Worm (Caenorhabditis elegans): ENCODE results near the gene best-15.

The best-15 gene

ce11 chrIV:10876844-10877243 is 44.8 kb upstream of the best-15 start, which contains the start of gene fipr-14:
Gene fipr-14, plus strand, starts transcription at chrIV:10877144.
- TF ChIP-seq attf-6 (GFP tag; IDR thresholded peaks at IDR 0.05) (no peak), hsf-1 (GFP tag; IDR thresholded peaks at IDR 0.05) (no peak), Y95B8A.8 (GFP tag; IDR thresholded peaks at IDR 0.05) (no peak), tbx-9 (tag; optimal IDR thresholded peaks at IDR 0.05; ENCODE audit: borderline replicate concordance) (no peak), chd-7 (tag; optimal IDR thresholded peaks at IDR 0.05) (no peak), nhr-120 (GFP tag; IDR thresholded peaks at IDR 0.05) (no peak), aptf-3 (GFP tag; IDR thresholded peaks at IDR 0.05) (no peak), ceh-58 (GFP tag; IDR thresholded peaks at IDR 0.05) (no peak), mel-28 (tag; optimal IDR thresholded peaks at IDR 0.05; ENCODE audit: borderline replicate concordance) (no peak), Y53G8AR.9 (GFP tag; conservative IDR thresholded peaks at IDR 0.05) (no peak), B0035.1 (tag; optimal IDR thresholded peaks at IDR 0.05) (no peak), atf-7 (tag; optimal IDR thresholded peaks at IDR 0.05) (no peak), sea-2 (GFP tag; IDR thresholded peaks at IDR 0.05) (no peak), gei-17 (GFP tag; optimal IDR thresholded peaks at IDR 0.05) (no peak), dox-1 (GFP tag; IDR thresholded peaks at IDR 0.05) (no peak), F22D6.2 (tag; optimal IDR thresholded peaks at IDR 0.05) (no peak), unc-130 (GFP tag; optimal IDR thresholded peaks at IDR 0.05) (no peak), tbp1 (GFP tag; optimal IDR thresholded peaks at IDR 0.05) (no peak), B0019.2 (GFP tag; conservative IDR thresholded peaks at IDR 0.05) (no peak)

ce11 chrIV:10874527-10874926 is 42.5 kb upstream of the best-15 start, which contains the start of gene F13E9.12:
Gene F13E9.12, minus strand, starts transcription at chrIV:10874627.
- TF ChIP-seq hlh-26 (GFP tag; conservative IDR thresholded peaks at IDR 0.05) (no peak), F52B5.7 (tag; optimal IDR thresholded peaks at IDR 0.05) (no peak), lin-40 (tag; optimal IDR thresholded peaks at IDR 0.05) (no peak), rec-8 (tag; optimal IDR thresholded peaks at IDR 0.05) (no peak), let-607 (tag; optimal IDR thresholded peaks at IDR 0.05) (no peak), ceh-27 (GFP tag; optimal IDR thresholded peaks at IDR 0.05) (no peak), bed-2 (GFP tag; IDR thresholded peaks at IDR 0.05) (no peak), ztf-18 (tag; optimal IDR thresholded peaks at IDR 0.05) (no peak), sea-2 (GFP tag; IDR thresholded peaks at IDR 0.05) (no peak)

DNA sequence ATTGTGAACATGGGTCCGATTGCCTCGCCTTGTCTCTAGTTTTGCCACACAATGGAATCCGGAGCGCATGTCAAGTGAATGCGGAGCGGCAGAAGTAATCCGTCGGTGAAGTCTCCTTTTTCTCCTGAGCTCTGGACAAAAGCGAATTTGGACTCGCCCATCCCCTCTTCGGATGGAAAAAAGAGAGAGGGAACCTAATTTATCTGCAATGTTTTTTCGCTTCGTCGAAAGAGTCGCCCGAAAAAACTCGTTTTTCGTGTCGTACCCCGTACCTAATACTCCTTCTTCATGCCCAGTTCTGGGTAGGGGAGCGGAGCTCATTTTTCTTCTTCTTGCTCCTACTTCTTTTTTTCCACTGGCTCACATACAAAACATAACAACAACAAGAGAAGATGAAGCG is 38.1 kb upstream of the best-15 start:
- TF ChIP-seq Y53F4B.3 (GFP tag; IDR thresholded peaks at IDR 0.05) = no peak
- no peak for TF ChIP-seq ceh-40 (GFP tag; IDR thresholded peaks at IDR 0.05)
- TF ChIP-seq mes-4 (tag; optimal IDR thresholded peaks at IDR 0.05) = no peak
- TF ChIP-seq ceh-27 (GFP tag; optimal IDR thresholded peaks at IDR 0.05) = no peak
- TF ChIP-seq tlf-1 (GFP tag; optimal IDR thresholded peaks at IDR 0.05) = no peak
- no peak for TF ChIP-seq bed-1 (GFP tag; IDR thresholded peaks at IDR 0.05)
- TF ChIP-seq nfya-2 (GFP tag; IDR thresholded peaks at IDR 0.05) = no peak
- no peak for TF ChIP-seq nhr-90 (tag; optimal IDR thresholded peaks at IDR 0.05)
- no peak for TF ChIP-seq ztf-3 (GFP tag; optimal IDR thresholded peaks at IDR 0.05)
- no peak for TF ChIP-seq Y95B8A.8 (GFP tag; IDR thresholded peaks at IDR 0.05)
- TF ChIP-seq egl-44 (GFP tag; IDR thresholded peaks at IDR 0.05) = no peak
- no peak for TF ChIP-seq bed-2 (GFP tag; IDR thresholded peaks at IDR 0.05)
- TF ChIP-seq B0019.2 (GFP tag; conservative IDR thresholded peaks at IDR 0.05) = no peak
- TF ChIP-seq mcd-1 (GFP tag; IDR thresholded peaks at IDR 0.05) = no peak
- no peak for TF ChIP-seq xnd-1 (tag; optimal IDR thresholded peaks at IDR 0.05)
- TF ChIP-seq him-1 (tag; optimal IDR thresholded peaks at IDR 0.05) = no peak
- no peak for TF ChIP-seq sea-2 (GFP tag; IDR thresholded peaks at IDR 0.05)
- no peak for TF ChIP-seq snpc-1.1 (tag; optimal IDR thresholded peaks at IDR 0.05; ENCODE audit: insufficient read depth)
- no peak for TF ChIP-seq attf-5 (GFP tag; optimal IDR thresholded peaks at IDR 0.05)
- TF ChIP-seq ztf-28 (GFP tag; IDR thresholded peaks at IDR 0.05) = no peak
